Fruit fly (Drosophila melanogaster): ENCODE data around the gene CG8915.

The CG8915 gene

DNA sequence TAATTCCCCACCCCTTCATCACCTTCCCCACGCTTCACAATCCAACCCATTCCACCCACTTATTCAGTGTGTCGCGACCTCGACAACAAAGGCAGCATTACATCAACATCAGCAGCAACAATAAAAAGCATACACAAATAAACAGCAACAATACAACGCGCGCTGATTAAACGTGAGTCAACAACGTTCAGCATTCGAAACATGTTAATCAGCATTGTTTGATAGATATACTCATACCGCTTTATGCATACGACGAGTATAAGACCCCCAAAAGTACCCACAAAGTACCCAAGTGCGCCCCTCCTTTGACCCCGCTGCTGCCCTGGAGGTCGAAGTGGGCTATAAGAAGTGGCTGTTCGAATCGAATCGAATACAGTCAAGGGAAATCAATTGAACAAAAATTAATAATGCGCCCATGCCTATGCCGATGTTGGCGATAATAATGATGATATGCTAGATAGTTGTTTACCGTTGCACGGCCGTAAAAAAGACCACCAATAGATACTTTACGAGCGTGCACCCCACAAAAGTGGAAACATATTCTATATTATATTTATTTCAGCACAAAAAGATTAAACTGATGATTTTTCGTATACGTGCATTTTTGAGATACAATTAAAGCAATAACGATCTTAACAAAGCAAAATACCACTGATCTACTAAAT is 49.5 kb upstream of the CG8915 start (continued):
- TF ChIP-seq CG10543 (GFP tag; optimal IDR thresholded peaks at IDR 0.05) = peak; percentile 58
- TF ChIP-seq Abd-B (GFP tag; optimal IDR thresholded peaks at IDR 0.05) = no peak
- no peak for TF ChIP-seq pan (optimal IDR thresholded peaks at IDR 0.05)
- no peak for TF ChIP-seq pan (GFP tag; optimal IDR thresholded peaks at IDR 0.05 in 1 of 2, IDR thresholded peaks at IDR 0.05 in 1 of 2)
- TF ChIP-seq CG16815 (GFP tag; optimal IDR thresholded peaks at IDR 0.05) = no peak
- TF ChIP-seq CG9215 (GFP tag; IDR thresholded peaks at IDR 0.05) = no peak
- TF ChIP-seq CG18619 (GFP tag; optimal IDR thresholded peaks at IDR 0.05) = no peak
- TF ChIP-seq ci (GFP tag; IDR thresholded peaks at IDR 0.05) = peak; percentile 57; the same call in 1 of the 3 replicates
- TF ChIP-seq dysf (GFP tag; IDR thresholded peaks at IDR 0.05) = no peak; the same call in 2 of the 3 replicates
- no peak for TF ChIP-seq CG5953 (GFP tag; IDR thresholded peaks at IDR 0.05)
- no peak for TF ChIP-seq phol (tag; optimal IDR thresholded peaks at IDR 0.05)
- TF ChIP-seq CG18599 (GFP tag; optimal IDR thresholded peaks at IDR 0.05) = no peak
- TF ChIP-seq Asciz (GFP tag; optimal IDR thresholded peaks at IDR 0.05) = peak; percentile 1
- no peak for TF ChIP-seq CG9727 (GFP tag; optimal IDR thresholded peaks at IDR 0.05)
- TF ChIP-seq salm (tag; optimal IDR thresholded peaks at IDR 0.05) = peak; percentile 10
- TF ChIP-seq CG9609 (GFP tag; optimal IDR thresholded peaks at IDR 0.05) = no peak
- peak; percentile 34 for TF ChIP-seq ATbp (GFP tag; optimal IDR thresholded peaks at IDR 0.05)
- TF ChIP-seq grn (GFP tag; optimal IDR thresholded peaks at IDR 0.05) = peak; percentile 11
- no peak for TF ChIP-seq CG32772 (GFP tag; IDR thresholded peaks at IDR 0.05)
- no peak for TF ChIP-seq CG16863 (GFP tag; optimal IDR thresholded peaks at IDR 0.05)
- TF ChIP-seq CG6254 (GFP tag; optimal IDR thresholded peaks at IDR 0.05) = no peak
- TF ChIP-seq CG8478 (optimal IDR thresholded peaks at IDR 0.05) = no peak
- peak; percentile 33 for TF ChIP-seq nau (GFP tag; optimal IDR thresholded peaks at IDR 0.05)
- TF ChIP-seq Xbp1 (GFP tag; optimal IDR thresholded peaks at IDR 0.05) = no peak
- TF ChIP-seq CG16779 (GFP tag; IDR thresholded peaks at IDR 0.05) = no peak
- TF ChIP-seq Adf1 (GFP tag; IDR thresholded peaks at IDR 0.05) = no peak
- TF ChIP-seq lola (GFP tag; optimal IDR thresholded peaks at IDR 0.05) = no peak
- peak; percentile 28 for TF ChIP-seq CG17912 (GFP tag; optimal IDR thresholded peaks at IDR 0.05)
- TF ChIP-seq CG10274 (GFP tag; optimal IDR thresholded peaks at IDR 0.05) = no peak
- TF ChIP-seq Ssrp (tag; optimal IDR thresholded peaks at IDR 0.05) = no peak
- no peak for TF ChIP-seq Hmx (GFP tag; optimal IDR thresholded peaks at IDR 0.05)
- no peak for TF ChIP-seq H2.0 (GFP tag; IDR thresholded peaks at IDR 0.05)
- TF ChIP-seq CG11695 (GFP tag; IDR thresholded peaks at IDR 0.05) = no peak
- TF ChIP-seq CG3065 (GFP tag; optimal IDR thresholded peaks at IDR 0.05) = no peak
- peak; percentile 71; the same call in 2 of the 4 replicates for TF ChIP-seq chinmo (GFP tag; IDR thresholded peaks at IDR 0.05; ENCODE audit: partially characterized antibody)
- TF ChIP-seq cato (GFP tag; optimal IDR thresholded peaks at IDR 0.05; ENCODE audit: borderline replicate concordance) = no peak
- TF ChIP-seq mld (GFP tag; IDR thresholded peaks at IDR 0.05; ENCODE audit: partially characterized antibody) = 0 out of 3 replicates have a peak, but pooled peaks have one; percentile 42
- TF ChIP-seq CG7357 (GFP tag; IDR thresholded peaks at IDR 0.05) = no peak
- no peak for TF ChIP-seq lov (optimal IDR thresholded peaks at IDR 0.05)
- TF ChIP-seq lov (GFP tag; IDR thresholded peaks at IDR 0.05) = no peak
- TF ChIP-seq ttk (GFP tag; IDR thresholded peaks at IDR 0.05) = no peak
- no peak for TF ChIP-seq ken (GFP tag; IDR thresholded peaks at IDR 0.05)
- TF ChIP-seq Sox102F (GFP tag; optimal IDR thresholded peaks at IDR 0.05) = peak; percentile 2
- no peak for TF ChIP-seq CG6765 (GFP tag; optimal IDR thresholded peaks at IDR 0.05)
- TF ChIP-seq ssp (GFP tag; IDR thresholded peaks at IDR 0.05) = no peak
- 0 out of 2 replicates have a peak, but pooled peaks have one; percentile 25 for TF ChIP-seq gsb (GFP tag; IDR thresholded peaks at IDR 0.05)
- peak; percentile 6 for TF ChIP-seq tap (tag; optimal IDR thresholded peaks at IDR 0.05)
- peak; percentile 21 for TF ChIP-seq Vsx1 (GFP tag; optimal IDR thresholded peaks at IDR 0.05)
- TF ChIP-seq E2f2 (GFP tag; IDR thresholded peaks at IDR 0.05) = no peak
- no peak for TF ChIP-seq Oaz (GFP tag; IDR thresholded peaks at IDR 0.05)
